Fruit fly (Drosophila melanogaster): ENCODE data around the gene CG33301.

DNA sequence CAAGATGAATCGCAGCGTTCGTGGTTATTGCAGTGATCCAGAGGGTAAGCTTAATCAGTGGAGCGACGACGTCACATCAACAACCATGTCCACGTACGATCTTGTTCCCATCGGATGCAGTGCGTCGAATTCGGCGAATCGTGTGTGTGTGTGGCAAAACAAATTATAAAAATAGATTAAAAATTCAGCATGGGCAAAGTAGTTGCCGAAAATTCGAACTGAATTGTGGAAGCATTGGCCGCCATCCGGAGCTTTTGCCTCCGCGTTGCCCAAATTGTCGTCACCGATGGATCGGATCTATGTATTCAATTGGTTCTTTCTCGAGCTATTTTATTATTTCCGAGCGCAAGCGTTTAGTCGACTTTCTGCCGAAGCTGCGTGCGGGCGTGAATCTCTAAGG is 11.1 kb downstream of the CG33301 start, which contains the start of gene Spn31A:
- no peak for TF ChIP-seq EcR (GFP tag; optimal IDR thresholded peaks at IDR 0.05)
- TF ChIP-seq pan (optimal IDR thresholded peaks at IDR 0.05) = no peak
- TF ChIP-seq usp (GFP tag; optimal IDR thresholded peaks at IDR 0.05) = no peak
